Worm (Caenorhabditis elegans): ENCODE results near the gene grl-31.

The grl-31 gene

DNA sequence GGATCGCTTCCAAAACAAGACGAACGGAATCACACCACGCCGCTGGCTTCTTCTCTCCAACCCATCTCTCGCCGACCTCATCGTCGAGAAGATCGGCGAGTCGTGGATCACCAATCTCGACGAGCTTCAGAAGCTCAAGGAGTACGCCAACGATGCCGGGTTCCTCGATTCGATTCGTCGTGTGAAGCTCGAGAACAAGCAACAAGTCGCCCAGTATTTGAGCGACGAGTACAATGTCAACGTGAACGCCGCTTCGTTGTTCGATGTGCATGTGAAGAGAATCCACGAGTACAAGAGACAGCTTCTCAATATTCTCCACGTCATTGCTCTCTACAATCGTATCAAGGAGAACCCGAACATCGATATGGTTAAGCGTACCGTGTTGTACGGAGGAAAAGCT, 26.0 kb upstream of the grl-31 start:
- TF ChIP-seq F49E8.2 (tag; optimal IDR thresholded peaks at IDR 0.05; ENCODE audit: borderline replicate concordance) (no peak), aha-1 (tag) (peak; percentile 94), hlh-11 (tag; optimal IDR thresholded peaks at IDR 0.05) (no peak), daf-12 (tag; optimal IDR thresholded peaks at IDR 0.05) (no peak), dpl-1 (GFP tag; optimal IDR thresholded peaks at IDR 0.05) (no peak), set-16 (GFP tag; IDR thresholded peaks at IDR 0.05) (0 out of 2 replicates have a peak, but pooled peaks have one; percentile 19), F26F4.8 (GFP tag; conservative IDR thresholded peaks at IDR 0.05) (no peak), zag-1 (tag; optimal IDR thresholded peaks at IDR 0.05) (no peak)

DNA sequence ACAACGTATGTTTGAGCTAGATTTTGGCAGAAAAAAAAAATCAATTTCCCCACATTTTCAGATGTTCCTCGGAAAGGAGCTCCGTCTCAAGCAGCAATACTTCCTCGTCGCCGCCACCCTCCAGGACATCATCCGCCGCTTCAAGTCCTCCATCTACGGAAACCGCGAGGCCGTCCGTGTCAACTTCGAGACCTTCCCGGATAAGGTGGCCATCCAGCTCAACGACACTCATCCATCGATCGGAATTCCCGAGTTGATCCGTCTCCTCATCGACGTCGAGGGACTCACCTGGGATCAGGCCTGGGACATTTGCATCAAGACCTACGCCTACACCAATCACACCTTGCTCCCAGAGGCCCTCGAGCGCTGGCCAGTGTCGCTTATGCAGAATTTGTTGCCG, 25.1 kb upstream of the grl-31 start:
- TF ChIP-seq dpl-1 (GFP tag; optimal IDR thresholded peaks at IDR 0.05) = no peak
- TF ChIP-seq hmg-1.1 (GFP tag; IDR thresholded peaks at IDR 0.05) = no peak
- peak; percentile 77 for TF ChIP-seq set-16 (GFP tag; IDR thresholded peaks at IDR 0.05)
- no peak for TF ChIP-seq tra-1 (GFP tag; IDR thresholded peaks at IDR 0.05)
- no peak for TF ChIP-seq mxl-3 (GFP tag; optimal IDR thresholded peaks at IDR 0.05)

DNA sequence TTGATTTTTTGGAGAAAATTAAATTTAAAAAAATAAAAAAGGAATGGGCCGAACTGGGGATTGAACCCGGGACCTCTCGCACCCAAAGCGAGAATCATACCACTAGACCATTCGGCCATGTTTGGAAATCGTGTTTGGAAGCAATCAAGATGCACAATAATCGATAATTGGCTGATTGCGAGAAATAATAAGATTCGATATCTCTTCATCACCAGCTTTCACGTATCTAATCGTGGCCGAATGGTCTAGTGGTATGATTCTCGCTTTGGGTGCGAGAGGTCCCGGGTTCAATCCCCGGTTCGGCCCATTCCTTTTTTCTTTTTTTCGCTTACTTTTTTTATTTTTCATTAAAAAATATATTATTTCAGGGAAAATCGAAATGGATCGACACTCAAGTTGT, 24.5 kb upstream of the grl-31 start:
- TF ChIP-seq nhr-11 (tag; optimal IDR thresholded peaks at IDR 0.05) = no peak
- no peak for TF ChIP-seq lin-39 (tag; optimal IDR thresholded peaks at IDR 0.05)
- no peak for TF ChIP-seq saeg-2 (GFP tag; IDR thresholded peaks at IDR 0.05)
- peak; percentile 31 for TF ChIP-seq lin-13 (GFP tag; optimal IDR thresholded peaks at IDR 0.05)
- TF ChIP-seq zip-2 (tag; optimal IDR thresholded peaks at IDR 0.05) = no peak
- 0 out of 2 replicates have a peak, but pooled peaks have one; percentile 21 for TF ChIP-seq lin-1 (GFP tag; IDR thresholded peaks at IDR 0.05)
- TF ChIP-seq dmd-8 (GFP tag; IDR thresholded peaks at IDR 0.05) = 0 out of 2 replicates have a peak, but pooled peaks have one; percentile 37
- no peak for TF ChIP-seq vab-7 (GFP tag; IDR thresholded peaks at IDR 0.05)
- no peak for TF ChIP-seq pqm-1 (tag; optimal IDR thresholded peaks at IDR 0.05)
- 0 out of 2 replicates have a peak, but pooled peaks have one; percentile 4 for TF ChIP-seq madf-9 (GFP tag; conservative IDR thresholded peaks at IDR 0.05)
- no peak for TF ChIP-seq mep-1 (tag; optimal IDR thresholded peaks at IDR 0.05)
- TF ChIP-seq nhr-28 (tag; optimal IDR thresholded peaks at IDR 0.05) = no peak
- TF ChIP-seq lir-3 (tag; optimal IDR thresholded peaks at IDR 0.05) = no peak
- TF ChIP-seq snpc-4 (tag; optimal IDR thresholded peaks at IDR 0.05) = no peak
- TF ChIP-seq F49E8.2 (tag; optimal IDR thresholded peaks at IDR 0.05; ENCODE audit: borderline replicate concordance) = peak; percentile 62
- TF ChIP-seq mes-2 (tag; optimal IDR thresholded peaks at IDR 0.05; ENCODE audit: poor library complexity, severe bottlenecking) = peak; percentile 21
- TF ChIP-seq ztf-11 (tag; optimal IDR thresholded peaks at IDR 0.05) = no peak
- TF ChIP-seq daf-8 (GFP tag; IDR thresholded peaks at IDR 0.05) = no peak
- TF ChIP-seq madf-5 (GFP tag; IDR thresholded peaks at IDR 0.05) = peak; percentile 55 to 60; a peak in 1 of 4 replicates
- TF ChIP-seq egl-27 (tag; optimal IDR thresholded peaks at IDR 0.05) = no peak
- no peak for TF ChIP-seq lin-29 (GFP tag; IDR thresholded peaks at IDR 0.05)
- no peak for TF ChIP-seq ceh-62 (tag; optimal IDR thresholded peaks at IDR 0.05)
- TF ChIP-seq ama-1 (optimal IDR thresholded peaks at IDR 0.05) = no peak
- TF ChIP-seq nhr-237 (tag; optimal IDR thresholded peaks at IDR 0.05) = no peak
- no peak for TF ChIP-seq nhr-41 (GFP tag; IDR thresholded peaks at IDR 0.05)
- peak; percentile 39; the same call in 1 of the 2 replicates for TF ChIP-seq ceh-44 (GFP tag; IDR thresholded peaks at IDR 0.05)
- peak; percentile 72 for TF ChIP-seq snpc-1.2 (GFP tag; IDR thresholded peaks at IDR 0.05)
- no peak for TF ChIP-seq ztf-7 (tag; optimal IDR thresholded peaks at IDR 0.05)
- no peak for TF ChIP-seq nhr-6 (tag; optimal IDR thresholded peaks at IDR 0.05)
- no peak for TF ChIP-seq aly-2 (tag; optimal IDR thresholded peaks at IDR 0.05)
- no peak for TF ChIP-seq F37D6.2 (tag; optimal IDR thresholded peaks at IDR 0.05)
- no peak for TF ChIP-seq dpl-1 (GFP tag; optimal IDR thresholded peaks at IDR 0.05)
- peak; percentile 68; the same call in 1 of the 2 replicates for TF ChIP-seq arid-1 (GFP tag; conservative IDR thresholded peaks at IDR 0.05)
- 0 out of 2 replicates have a peak, but pooled peaks have one; percentile 16 for TF ChIP-seq ZK337.2 (GFP tag; IDR thresholded peaks at IDR 0.05)
- TF ChIP-seq mdt-29 (GFP tag; IDR thresholded peaks at IDR 0.05) = no peak
- no peak for TF ChIP-seq spr-3 (GFP tag; optimal IDR thresholded peaks at IDR 0.05)
- peak; percentile 75; the same call in 1 of the 2 replicates for TF ChIP-seq pha-4 (GFP tag; IDR thresholded peaks at IDR 0.05)
- TF ChIP-seq pha-4 (tag; optimal IDR thresholded peaks at IDR 0.05) = no peak
- TF ChIP-seq zfp-2 (tag; optimal IDR thresholded peaks at IDR 0.05) = no peak
- TF ChIP-seq Y75B8A.6 (GFP tag; IDR thresholded peaks at IDR 0.05) = no peak
- peak; percentile 47; the same call in 1 of the 2 replicates for TF ChIP-seq tra-1 (GFP tag; IDR thresholded peaks at IDR 0.05)
